Worm (Caenorhabditis elegans): ENCODE measurements around the gene nck-1.
A peak's percentile ranks its signal among the peaks of the same experiment; 100 is the strongest.

The nck-1 gene

ce11 chrX:4151206-4151605 lies 2.0 kb downstream of the nck-1 start:
- TF ChIP-seq ets-7 (tag; optimal IDR thresholded peaks at IDR 0.05), result no peak
- no peak for TF ChIP-seq ama-1 (optimal IDR thresholded peaks at IDR 0.05)
- TF ChIP-seq ceh-36 (tag; optimal IDR thresholded peaks at IDR 0.05), result no peak

- no peak for TF ChIP-seq tra-4 (tag; optimal IDR thresholded peaks at IDR 0.05)
- no peak for TF ChIP-seq tbx-11 (GFP tag; IDR thresholded peaks at IDR 0.05)
- no peak for TF ChIP-seq aly-1 (tag; optimal IDR thresholded peaks at IDR 0.05)
- TF ChIP-seq ama-1 (optimal IDR thresholded peaks at IDR 0.05), result no peak
- no peak for TF ChIP-seq pes-1 (GFP tag; IDR thresholded peaks at IDR 0.05)
- no peak for TF ChIP-seq ets-7 (tag; optimal IDR thresholded peaks at IDR 0.05)
- no peak for TF ChIP-seq hmbx-1 (tag; optimal IDR thresholded peaks at IDR 0.05)
- no peak for TF ChIP-seq tbx-37 (GFP tag; conservative IDR thresholded peaks at IDR 0.05)
- TF ChIP-seq ceh-36 (tag; optimal IDR thresholded peaks at IDR 0.05), result no peak
- no peak for TF ChIP-seq scrt-1 (GFP tag; IDR thresholded peaks at IDR 0.05)
- no peak for TF ChIP-seq flt-1 (GFP tag; IDR thresholded peaks at IDR 0.05)
- TF ChIP-seq B0310.2 (tag; optimal IDR thresholded peaks at IDR 0.05), result no peak
- TF ChIP-seq ceh-13 (GFP tag; optimal IDR thresholded peaks at IDR 0.05), result no peak
- no peak for TF ChIP-seq hmg-4 (GFP tag; optimal IDR thresholded peaks at IDR 0.05)
These were observed 4.7 kb downstream of the nck-1 start for ce11 chrX:4148449-4149031.

- TF ChIP-seq tbx-11 (GFP tag; IDR thresholded peaks at IDR 0.05), result no peak
- no peak for TF ChIP-seq pes-1 (GFP tag; IDR thresholded peaks at IDR 0.05)
- no peak for TF ChIP-seq hmg-4 (GFP tag; optimal IDR thresholded peaks at IDR 0.05)
- no peak for TF ChIP-seq ets-7 (tag; optimal IDR thresholded peaks at IDR 0.05)
- no peak for TF ChIP-seq ceh-13 (GFP tag; optimal IDR thresholded peaks at IDR 0.05)
- no peak for TF ChIP-seq tra-4 (tag; optimal IDR thresholded peaks at IDR 0.05)
- TF ChIP-seq flt-1 (GFP tag; IDR thresholded peaks at IDR 0.05), result no peak
- no peak for TF ChIP-seq tbx-37 (GFP tag; conservative IDR thresholded peaks at IDR 0.05)
- TF ChIP-seq ceh-36 (tag; optimal IDR thresholded peaks at IDR 0.05), result no peak
- no peak for TF ChIP-seq ama-1 (optimal IDR thresholded peaks at IDR 0.05)
- TF ChIP-seq hnd-1 (tag; optimal IDR thresholded peaks at IDR 0.05), result no peak
- no peak for TF ChIP-seq F13C5.2 (tag; optimal IDR thresholded peaks at IDR 0.05)
- no peak for TF ChIP-seq aly-1 (tag; optimal IDR thresholded peaks at IDR 0.05)
- TF ChIP-seq scrt-1 (GFP tag; IDR thresholded peaks at IDR 0.05), result no peak
- TF ChIP-seq hmbx-1 (tag; optimal IDR thresholded peaks at IDR 0.05), result no peak
- TF ChIP-seq sea-1 (GFP tag; conservative IDR thresholded peaks at IDR 0.05), result no peak
- no peak for TF ChIP-seq B0310.2 (tag; optimal IDR thresholded peaks at IDR 0.05)
These were observed 5.4 kb downstream of the nck-1 start for ce11 chrX:4147600-4148448.

- no peak for TF ChIP-seq ceh-13 (GFP tag; optimal IDR thresholded peaks at IDR 0.05)
- no peak for TF ChIP-seq ceh-36 (tag; optimal IDR thresholded peaks at IDR 0.05)
- no peak for TF ChIP-seq ets-7 (tag; optimal IDR thresholded peaks at IDR 0.05)
- no peak for TF ChIP-seq tbx-11 (GFP tag; IDR thresholded peaks at IDR 0.05)
- TF ChIP-seq hmbx-1 (tag; optimal IDR thresholded peaks at IDR 0.05), result no peak
- no peak for TF ChIP-seq sea-1 (GFP tag; conservative IDR thresholded peaks at IDR 0.05)
- TF ChIP-seq pes-1 (GFP tag; IDR thresholded peaks at IDR 0.05), result no peak
- TF ChIP-seq aly-1 (tag; optimal IDR thresholded peaks at IDR 0.05), result no peak
These were observed 6.3 kb downstream of the nck-1 start for ce11 chrX:4146798-4147543.

DNA sequence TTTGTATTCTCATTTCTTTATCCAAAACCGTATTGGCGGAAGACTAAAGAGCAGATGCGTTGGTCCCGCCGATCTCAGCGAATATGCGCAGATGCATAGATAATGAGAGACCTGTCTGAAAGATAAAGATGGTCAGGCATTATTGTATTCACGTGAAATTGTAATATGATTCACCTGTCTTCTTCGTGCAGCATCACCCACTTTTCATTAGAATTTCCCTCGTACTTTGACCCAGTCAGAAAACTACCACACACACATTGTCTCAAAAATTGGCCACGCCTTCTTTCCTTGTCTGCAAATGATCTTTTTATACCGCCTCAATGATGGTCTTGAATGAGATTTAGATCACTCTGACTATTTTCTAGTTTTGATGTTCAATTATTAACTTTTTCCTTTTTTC lies 7.2 kb downstream of the nck-1 start:
- TF ChIP-seq B0310.2 (tag; optimal IDR thresholded peaks at IDR 0.05) (no peak), tbx-37 (GFP tag; conservative IDR thresholded peaks at IDR 0.05) (no peak), ceh-13 (GFP tag; optimal IDR thresholded peaks at IDR 0.05) (no peak), hmg-4 (GFP tag; optimal IDR thresholded peaks at IDR 0.05) (no peak), scrt-1 (GFP tag; IDR thresholded peaks at IDR 0.05) (no peak), aly-1 (tag; optimal IDR thresholded peaks at IDR 0.05) (no peak), ceh-36 (tag; optimal IDR thresholded peaks at IDR 0.05) (no peak), pes-1 (GFP tag; IDR thresholded peaks at IDR 0.05) (no peak), tbx-11 (GFP tag; IDR thresholded peaks at IDR 0.05) (no peak), hnd-1 (tag; optimal IDR thresholded peaks at IDR 0.05) (no peak), F13C5.2 (tag; optimal IDR thresholded peaks at IDR 0.05) (no peak), tra-4 (tag; optimal IDR thresholded peaks at IDR 0.05) (no peak), ama-1 (optimal IDR thresholded peaks at IDR 0.05) (no peak), flt-1 (GFP tag; IDR thresholded peaks at IDR 0.05) (no peak), hmbx-1 (tag; optimal IDR thresholded peaks at IDR 0.05) (no peak), sea-1 (GFP tag; conservative IDR thresholded peaks at IDR 0.05) (no peak), ets-7 (tag; optimal IDR thresholded peaks at IDR 0.05) (no peak)

ce11 chrX:4145051-4145826 lies 8.0 kb downstream of the nck-1 start:
- TF ChIP-seq hmbx-1 (tag; optimal IDR thresholded peaks at IDR 0.05), result no peak
- TF ChIP-seq tbx-11 (GFP tag; IDR thresholded peaks at IDR 0.05), result peak; percentile 54; the same call in 1 of the 2 replicates
- TF ChIP-seq B0310.2 (tag; optimal IDR thresholded peaks at IDR 0.05), result no peak
- TF ChIP-seq ets-7 (tag; optimal IDR thresholded peaks at IDR 0.05), result no peak
- no peak for TF ChIP-seq hnd-1 (tag; optimal IDR thresholded peaks at IDR 0.05)
- no peak for TF ChIP-seq tra-4 (tag; optimal IDR thresholded peaks at IDR 0.05)
- TF ChIP-seq ceh-13 (GFP tag; optimal IDR thresholded peaks at IDR 0.05), result no peak
- TF ChIP-seq aly-1 (tag; optimal IDR thresholded peaks at IDR 0.05), result no peak
- no peak for TF ChIP-seq sea-1 (GFP tag; conservative IDR thresholded peaks at IDR 0.05)
- TF ChIP-seq flt-1 (GFP tag; IDR thresholded peaks at IDR 0.05), result no peak
- no peak for TF ChIP-seq hmg-4 (GFP tag; optimal IDR thresholded peaks at IDR 0.05)
- no peak for TF ChIP-seq tbx-37 (GFP tag; conservative IDR thresholded peaks at IDR 0.05)
- TF ChIP-seq ceh-36 (tag; optimal IDR thresholded peaks at IDR 0.05), result no peak
- TF ChIP-seq scrt-1 (GFP tag; IDR thresholded peaks at IDR 0.05), result no peak
- peak; percentile 31 for TF ChIP-seq F13C5.2 (tag; optimal IDR thresholded peaks at IDR 0.05)
- TF ChIP-seq ama-1 (optimal IDR thresholded peaks at IDR 0.05), result no peak
